Fruit fly (Drosophila melanogaster) whole organism, embryonic: ENCODE data around the gene Rab14.

Experiments
- ATbp ChIP-seq: fragments of 200-800 bp; sonication (Bioruptor generic); optimal IDR thresholded peaks from 2 replicates; lab custom pipeline; 2017; ENCODE audit warnings: missing biosample characterization, mild to moderate bottlenecking, missing genetic modification characterization, missing genetic modification reagents
- Aef1 ChIP-seq: fragments of 200-800 bp; sonication (Bioruptor generic); IDR thresholded peaks from 3 replicates; pipeline ENCODE4 v1.3.6; 2022; ENCODE audit warnings: missing biosample characterization, missing genetic modification characterization
- Atf6 ChIP-seq: fragments of 200-800 bp; sonication (Bioruptor generic); IDR thresholded peaks from 2 replicates; pipeline ENCODE4 v1.3.6; 2022; ENCODE audit warnings: missing biosample characterization, missing genetic modification characterization
- Bteb2 ChIP-seq: fragments of 200-800 bp; sonication (Bioruptor generic); optimal IDR thresholded peaks from 2 replicates; lab custom pipeline; 2016; ENCODE audit warnings: missing biosample characterization, missing genetic modification characterization
- C15 ChIP-seq: fragments of 200-800 bp; sonication (Bioruptor generic); IDR thresholded peaks from 3 replicates; pipeline ENCODE4 v1.3.6; 2022; ENCODE audit warnings: missing biosample characterization, missing genetic modification characterization
- CG10321 ChIP-seq: fragments of 200-800 bp; sonication (Bioruptor generic); IDR thresholded peaks from 2 replicates; pipeline ENCODE4 v1.3.6; 2022; ENCODE audit warnings: missing biosample characterization, missing genetic modification characterization
- CG10366 ChIP-seq: fragments of 200-800 bp; sonication (Bioruptor generic); IDR thresholded peaks from 2 replicates; pipeline ENCODE4 v1.3.6; 2022; ENCODE audit warnings: missing biosample characterization, missing genetic modification characterization
- CG11398 ChIP-seq: fragments of 200-800 bp; sonication (Bioruptor generic); optimal IDR thresholded peaks from 2 replicates; lab custom pipeline; 2016; ENCODE audit warnings: missing biosample characterization, missing genetic modification characterization
- CG11456 ChIP-seq: fragments of 200-800 bp; sonication (Bioruptor generic); IDR thresholded peaks from 3 replicates; pipeline ENCODE4 v1.3.6; 2022; ENCODE audit warnings: missing biosample characterization, missing genetic modification characterization
- CG11504 ChIP-seq: fragments of 200-800 bp; sonication (Bioruptor generic); optimal IDR thresholded peaks from 3 replicates; lab custom pipeline; 2019; ENCODE audit warnings: missing biosample characterization, mild to moderate bottlenecking, missing genetic modification characterization, moderate library complexity
- CG11695 ChIP-seq: fragments of 200-800 bp; sonication (Bioruptor generic); IDR thresholded peaks from 3 replicates; pipeline ENCODE4 v1.3.6; 2022; ENCODE audit warnings: missing biosample characterization, missing genetic modification characterization
- CG14860 ChIP-seq: fragments of 200-800 bp; sonication (Bioruptor generic); IDR thresholded peaks from 3 replicates; pipeline ENCODE4 v1.3.6; 2022; ENCODE audit warnings: missing biosample characterization, missing genetic modification characterization; ENCODE audit not compliant: partially characterized antibody
- CG17802 ChIP-seq: fragments of 200-800 bp; sonication (Bioruptor generic); optimal IDR thresholded peaks from 2 replicates; lab custom pipeline; 2018; ENCODE audit warnings: missing biosample characterization, mild to moderate bottlenecking, missing genetic modification characterization, moderate library complexity
- CG33213 ChIP-seq: fragments of 200-800 bp; sonication (Bioruptor generic); optimal IDR thresholded peaks from 3 replicates; lab custom pipeline; 2016; ENCODE audit warnings: missing biosample characterization, missing genetic modification characterization
- CG3726 ChIP-seq: fragments of 200-800 bp; sonication (Bioruptor generic); IDR thresholded peaks from 3 replicates; pipeline ENCODE4, ENCODE4 v1.3.6; 2022; ENCODE audit warnings: missing biosample characterization, missing genetic modification characterization
- CG42726 ChIP-seq: fragments of 200-800 bp; sonication (Bioruptor generic); IDR thresholded peaks from 2 replicates; pipeline ENCODE4 v1.3.6; 2022; ENCODE audit warnings: missing biosample characterization, missing genetic modification characterization; ENCODE audit not compliant: partially characterized antibody
- CG4404 ChIP-seq: fragments of 200-800 bp; sonication (Bioruptor generic); IDR thresholded peaks from 2 replicates; pipeline ENCODE4 v1.3.6; 2022; ENCODE audit warnings: missing biosample characterization, missing genetic modification characterization
- CG4730 ChIP-seq: fragments of 200-800 bp; sonication (Bioruptor generic); IDR thresholded peaks from 2 replicates; pipeline ENCODE4 v1.3.6; 2022; ENCODE audit warnings: missing biosample characterization, missing genetic modification characterization
- CG6272 ChIP-seq: fragments of 200-800 bp; sonication (Bioruptor generic); IDR thresholded peaks from 2 replicates; pipeline ENCODE4 v1.3.6; 2022; ENCODE audit warnings: missing biosample characterization, missing genetic modification characterization
- CG7839 ChIP-seq: fragments of 200-800 bp; sonication (Bioruptor generic); optimal IDR thresholded peaks from 3 replicates; lab custom pipeline; 2018; ENCODE audit warnings: missing biosample characterization, mild to moderate bottlenecking, missing genetic modification characterization, moderate library complexity
- CG8944 ChIP-seq: fragments of 200-800 bp; sonication (Bioruptor generic); optimal IDR thresholded peaks from 3 replicates; lab custom pipeline; 2016; ENCODE audit warnings: missing biosample characterization, missing genetic modification characterization
- Drgx ChIP-seq: fragments of 200-800 bp; sonication (Bioruptor generic); IDR thresholded peaks from 2 replicates; pipeline ENCODE4 v1.3.6; 2022; ENCODE audit warnings: missing biosample characterization, missing genetic modification characterization
- E2f1 ChIP-seq: fragments of 200-800 bp; sonication (Bioruptor generic); IDR thresholded peaks from 2 replicates; pipeline ENCODE4 v1.3.6; 2022; ENCODE audit warnings: missing biosample characterization, missing genetic modification characterization
- Fer1 ChIP-seq: fragments of 200-800 bp; sonication (Bioruptor generic); optimal IDR thresholded peaks from 2 replicates; lab custom pipeline; 2017; ENCODE audit warnings: missing biosample characterization, mild to moderate bottlenecking, missing genetic modification characterization
- Fer3 ChIP-seq: fragments of 200-800 bp; sonication (Bioruptor generic); optimal IDR thresholded peaks from 2 replicates; lab custom pipeline; 2018; ENCODE audit warnings: missing biosample characterization, mild to moderate bottlenecking, missing genetic modification characterization, moderate library complexity
- Hr51 ChIP-seq, 2 experiments: fragments of 200-800 bp; sonication (Bioruptor generic); optimal IDR thresholded peaks; 2 replicates in 1 of 2; 3 replicates in 1 of 2; lab custom pipeline; 2016 to 2018; ENCODE audit warnings: missing biosample characterization in 2 of 2, missing genetic modification characterization in 2 of 2, mild to moderate bottlenecking in 1 of 2, moderate library complexity in 1 of 2
- Hr78 ChIP-seq, 2 experiments: fragments of 200-800 bp in 1 of 2; fragments of >200 bp in 1 of 2; sonication (Bioruptor generic) in 1 of 2; optimal IDR thresholded peaks; 2 replicates each; lab custom pipeline; 2017 to 2019; ENCODE audit warnings: missing biosample characterization in 2 of 2, missing genetic modification characterization in 2 of 2, mild to moderate bottlenecking in 1 of 2, moderate library complexity in 1 of 2
- Lhr ChIP-seq: fragments of 200-800 bp; sonication (Bioruptor generic); optimal IDR thresholded peaks from 3 replicates; lab custom pipeline; 2017; ENCODE audit warnings: mild to moderate bottlenecking, missing biosample characterization, missing genetic modification reagents, missing genetic modification characterization
- MBD-R2 ChIP-seq: fragments of 200-800 bp; sonication (Bioruptor generic); IDR thresholded peaks from 2 replicates; pipeline ENCODE4 v1.3.6; 2022; ENCODE audit warnings: missing biosample characterization, missing genetic modification characterization
- NC2β ChIP-seq: fragments of 200-800 bp; sonication (Bioruptor generic); optimal IDR thresholded peaks from 2 replicates; lab custom pipeline; 2016; ENCODE audit warnings: missing biosample characterization, missing genetic modification characterization
- NFAT ChIP-seq: fragments of 200-800 bp; sonication (Bioruptor generic); IDR thresholded peaks from 2 replicates; pipeline ENCODE4 v1.3.6; 2022; ENCODE audit warnings: missing biosample characterization, missing genetic modification characterization
- Oli ChIP-seq: fragments of 200-800 bp; sonication (Bioruptor generic); optimal IDR thresholded peaks from 2 replicates; lab custom pipeline; 2018; ENCODE audit warnings: missing biosample characterization, mild to moderate bottlenecking, missing genetic modification characterization, moderate library complexity
- Optix ChIP-seq: fragments of 200-800 bp; sonication (Bioruptor generic); IDR thresholded peaks from 3 replicates; pipeline ENCODE4 v1.3.6; 2022; ENCODE audit warnings: missing biosample characterization, missing genetic modification characterization
- Ptx1 ChIP-seq: fragments of 200-800 bp; sonication (Bioruptor generic); IDR thresholded peaks from 2 replicates; pipeline ENCODE4 v1.3.6; 2022; ENCODE audit warnings: missing biosample characterization, missing genetic modification characterization
- Sry-β ChIP-seq: fragments of 200-800 bp; sonication (Bioruptor generic); optimal IDR thresholded peaks from 2 replicates; lab custom pipeline; 2018; ENCODE audit warnings: missing biosample characterization, mild to moderate bottlenecking, missing genetic modification characterization, moderate library complexity
- Vsx1 ChIP-seq: fragments of 200-800 bp; sonication (Bioruptor generic); optimal IDR thresholded peaks from 2 replicates; lab custom pipeline; 2017; ENCODE audit warnings: missing biosample characterization, mild to moderate bottlenecking, missing genetic modification characterization, missing genetic modification reagents
- abd-A ChIP-seq: fragments of 200-800 bp; sonication (Bioruptor generic); optimal IDR thresholded peaks from 3 replicates; lab custom pipeline; 2019; ENCODE audit warnings: missing biosample characterization, mild to moderate bottlenecking, missing genetic modification characterization, moderate library complexity
- ara ChIP-seq: fragments of 200-800 bp; sonication (Bioruptor generic); IDR thresholded peaks from 2 replicates; pipeline ENCODE4 v1.3.6; 2022; ENCODE audit warnings: missing biosample characterization, missing genetic modification characterization
- ase ChIP-seq: fragments of 200-800 bp; sonication (Bioruptor generic); IDR thresholded peaks from 3 replicates; pipeline ENCODE4 v1.3.6; 2022; ENCODE audit warnings: missing biosample characterization, missing genetic modification characterization
- dmrt99B ChIP-seq: fragments of 200-800 bp; sonication (Bioruptor generic); optimal IDR thresholded peaks from 2 replicates; lab custom pipeline; 2018; ENCODE audit warnings: missing biosample characterization, mild to moderate bottlenecking, missing genetic modification characterization, moderate library complexity
- gfzf ChIP-seq: fragments of 200-800 bp; sonication (Bioruptor generic); optimal IDR thresholded peaks from 2 replicates; lab custom pipeline; 2016; ENCODE audit warnings: missing biosample characterization, mild to moderate bottlenecking, missing genetic modification characterization, moderate library complexity
- gro ChIP-seq: fragments of 200-800 bp; sonication (Bioruptor generic); optimal IDR thresholded peaks from 2 replicates; lab custom pipeline; 2016; ENCODE audit warnings: missing biosample characterization, missing genetic modification characterization
- gsb-n ChIP-seq: fragments of 200-800 bp; sonication (Bioruptor generic); optimal IDR thresholded peaks from 3 replicates; lab custom pipeline; 2018; ENCODE audit warnings: missing biosample characterization, mild to moderate bottlenecking, missing genetic modification characterization
- hkb ChIP-seq, 2 experiments: fragments of 200-800 bp in 1 of 2; fragments of >200 bp in 1 of 2; sonication (Bioruptor generic) in 1 of 2; IDR thresholded peaks in 1 of 2; optimal IDR thresholded peaks in 1 of 2; 2 replicates each; pipeline versions ENCODE4 v1.3.6 to Lab custom; 2017 to 2022; ENCODE audit warnings: missing biosample characterization in 1 of 2, missing genetic modification characterization in 1 of 2
- hth ChIP-seq: fragments of >200 bp; optimal IDR thresholded peaks from 2 replicates; lab custom pipeline; 2017; ENCODE audit warnings: inconsistent platforms
- rib ChIP-seq: fragments of 200-800 bp; sonication (Bioruptor generic); IDR thresholded peaks from 2 replicates; pipeline ENCODE4 v1.3.6; 2022; ENCODE audit warnings: missing biosample characterization, missing genetic modification characterization
- sc ChIP-seq, 3 experiments: fragments of >200 bp in 2 of 3; fragments of 200-800 bp in 1 of 3; sonication (Bioruptor generic) in 1 of 3; optimal IDR thresholded peaks; 2 replicates in 2 of 3; 3 replicates in 1 of 3; lab custom pipeline; 2017; ENCODE audit warnings: mild to moderate bottlenecking in 1 of 3, missing biosample characterization in 1 of 3, missing genetic modification characterization in 1 of 3, missing genetic modification reagents in 1 of 3
- sd ChIP-seq: fragments of 200-800 bp; sonication (Bioruptor generic); optimal IDR thresholded peaks from 3 replicates; lab custom pipeline; 2018; ENCODE audit warnings: missing biosample characterization, mild to moderate bottlenecking, missing genetic modification characterization, moderate library complexity
- toy ChIP-seq: fragments of 200-800 bp; sonication (Bioruptor generic); IDR thresholded peaks from 2 replicates; pipeline ENCODE4 v1.3.6; 2022; ENCODE audit warnings: missing biosample characterization, missing genetic modification characterization
- yki ChIP-seq: fragments of >200 bp; optimal IDR thresholded peaks from 3 replicates; lab custom pipeline; 2018

Rab14 gene

dm6 chr2L:14361736-14362180 is 6.8 kb downstream of the Rab14 start, which contains the start of gene spel1 (continued):
- TF ChIP-seq ase = peak; percentile 58
- TF ChIP-seq CG8944 = peak; percentile 35
- TF ChIP-seq MBD-R2 (GFP tag; lab: Robert Waterston, UW) = peak; percentile 68
- no peak for TF ChIP-seq hth
- peak; percentile 72 for TF ChIP-seq CG10366
- peak; percentile 63 for TF ChIP-seq CG6272 (GFP tag; lab: Robert Waterston, UW)
- TF ChIP-seq gsb-n (tag; lab: Kevin White, UChicago) = peak; percentile 76
- TF ChIP-seq CG4730 (GFP tag; lab: Robert Waterston, UW) = peak; percentile 62
- peak; percentile 49 for TF ChIP-seq gro (GFP tag; lab: Kevin White, UChicago)
- TF ChIP-seq CG42726 = no peak
- TF ChIP-seq Aef1 (GFP tag; lab: Robert Waterston, UW) = peak; percentile 72
- peak; percentile 2 for TF ChIP-seq abd-A
- TF ChIP-seq Optix (GFP tag; lab: Robert Waterston, UW) = no peak
- TF ChIP-seq Hr78 (GFP tag; optimal IDR thresholded peaks at IDR 0.05; lab: Kevin White, UChicago) = peak in 1 of 2 experiments; percentile 34
- TF ChIP-seq yki = no peak
- TF ChIP-seq Atf6 = peak; percentile 84
- TF ChIP-seq Oli = peak; percentile 75
- TF ChIP-seq Drgx (GFP tag; lab: Robert Waterston, UW) = peak; percentile 65
- TF ChIP-seq Bteb2 (GFP tag; lab: Kevin White, UChicago) = peak; percentile 2
- TF ChIP-seq ara (GFP tag; lab: Robert Waterston, UW) = peak; percentile 81
- peak; percentile 42 for TF ChIP-seq Vsx1 (GFP tag; lab: Kevin White, UChicago)
- TF ChIP-seq Fer1 (GFP tag; lab: Kevin White, UChicago) = peak; percentile 79
- TF ChIP-seq Ptx1 (GFP tag; lab: Robert Waterston, UW) = peak; percentile 80
- TF ChIP-seq dmrt99B = peak; percentile 86
- 0 out of 2 replicates have a peak, but pooled peaks have one; percentile 16 for TF ChIP-seq toy (GFP tag; lab: Robert Waterston, UW)
- no peak for TF ChIP-seq CG4404 (GFP tag; lab: Robert Waterston, UW)
- TF ChIP-seq CG11456 (GFP tag; lab: Robert Waterston, UW) = peak; percentile 74; the same call in 2 of the 3 replicates
- peak; percentile 31 to 89 for TF ChIP-seq Hr51 (GFP tag; optimal IDR thresholded peaks at IDR 0.05; lab: Kevin White, UChicago)
- TF ChIP-seq CG3726 = peak; percentile 80; the same call in 2 of the 3 replicates
- TF ChIP-seq NFAT (GFP tag; lab: Robert Waterston, UW) = peak; percentile 77
- peak; percentile 92 for TF ChIP-seq CG11695 (GFP tag; lab: Robert Waterston, UW)
- 0 out of 3 replicates have a peak, but pooled peaks have one; percentile 73 for TF ChIP-seq C15 (GFP tag; lab: Robert Waterston, UW)
- TF ChIP-seq sc (optimal IDR thresholded peaks at IDR 0.05; lab: Kevin White, UChicago) = no peak
- TF ChIP-seq sc (GFP tag; optimal IDR thresholded peaks at IDR 0.05; lab: Kevin White, UChicago) = peak; percentile 39
- TF ChIP-seq NC2β (GFP tag; lab: Kevin White, UChicago) = no peak
- peak; percentile 88 for TF ChIP-seq E2f1
- TF ChIP-seq Sry-β (GFP tag; lab: Kevin White, UChicago) = peak; percentile 31
- TF ChIP-seq CG17802 = no peak
- TF ChIP-seq CG14860 (GFP tag; lab: Robert Waterston, UW) = no peak
- TF ChIP-seq Lhr (GFP tag; lab: Kevin White, UChicago) = peak; percentile 41
- peak; percentile 89 for TF ChIP-seq CG11504 (tag; lab: Kevin White, UChicago)
- TF ChIP-seq gfzf (GFP tag; lab: Kevin White, UChicago) = peak; percentile 80
- TF ChIP-seq sd (tag; lab: Kevin White, UChicago) = peak; percentile 42
- TF ChIP-seq CG7839 (tag; lab: Kevin White, UChicago) = peak; percentile 88
- peak; percentile 72 for TF ChIP-seq rib
- TF ChIP-seq CG10321 = 0 out of 2 replicates have a peak, but pooled peaks have one; percentile 10
- TF ChIP-seq hkb (optimal IDR thresholded peaks at IDR 0.05; lab: Kevin White, UChicago) = no peak
- peak; percentile 69; the same call in 1 of the 2 replicates for TF ChIP-seq hkb (GFP tag; IDR thresholded peaks at IDR 0.05; lab: Robert Waterston, UW)
- peak; percentile 57 for TF ChIP-seq CG33213
- TF ChIP-seq Fer3 (tag; lab: Kevin White, UChicago) = peak; percentile 81
- TF ChIP-seq ATbp (GFP tag; lab: Kevin White, UChicago) = peak; percentile 59
- no peak for TF ChIP-seq CG11398 (GFP tag; lab: Kevin White, UChicago)
